Fruit fly (Drosophila melanogaster): ENCODE results near the gene CG7110.
A peak's percentile ranks its signal among the peaks of the same experiment; 100 is the strongest.

Gene CG7110

dm6 chr2L:13436791-13437190 lies 38.0 kb downstream of the CG7110 start (continued):
- TF ChIP-seq insv (GFP tag; optimal IDR thresholded peaks at IDR 0.05), result no peak
- TF ChIP-seq CG12299 (tag; optimal IDR thresholded peaks at IDR 0.05), result no peak
- TF ChIP-seq CG17186 (GFP tag; optimal IDR thresholded peaks at IDR 0.05), result no peak
- no peak for TF ChIP-seq CG15479 (GFP tag; optimal IDR thresholded peaks at IDR 0.05)
- peak; percentile 35 for TF ChIP-seq caup (GFP tag; optimal IDR thresholded peaks at IDR 0.05; ENCODE audit: severe bottlenecking)
- TF ChIP-seq lab (GFP tag; optimal IDR thresholded peaks at IDR 0.05), result peak; percentile 43
- no peak for TF ChIP-seq odd (GFP tag; optimal IDR thresholded peaks at IDR 0.05)
- TF ChIP-seq pum (GFP tag; optimal IDR thresholded peaks at IDR 0.05), result no peak
- no peak for TF ChIP-seq inv (GFP tag; IDR thresholded peaks at IDR 0.05; ENCODE audit: partially characterized antibody)
- TF ChIP-seq HLH3B (GFP tag; IDR thresholded peaks at IDR 0.05), result no peak
- TF ChIP-seq GATAe (GFP tag; conservative IDR thresholded peaks at IDR 0.05), result peak; percentile 74

dm6 chr2L:13445249-13445846 lies 46.6 kb downstream of the CG7110 start, which contains the start of gene Hacd2:
TSS of gene Hacd2 (minus strand) at chr2L:13445651.
- TF ChIP-seq eve (GFP tag; optimal IDR thresholded peaks at IDR 0.05) (no peak), CG12942 (GFP tag; optimal IDR thresholded peaks at IDR 0.05) (peak; percentile 17), CG12155 (GFP tag; optimal IDR thresholded peaks at IDR 0.05) (no peak), ttk (GFP tag; IDR thresholded peaks at IDR 0.05) (no peak), Sry-δ (GFP tag; optimal IDR thresholded peaks at IDR 0.05) (peak; percentile 47), CG14667 (GFP tag; IDR thresholded peaks at IDR 0.05) (no peak), p53 (GFP tag; optimal IDR thresholded peaks at IDR 0.05) (peak; percentile 0), Ssrp (tag; optimal IDR thresholded peaks at IDR 0.05) (no peak), CG10654 (GFP tag; optimal IDR thresholded peaks at IDR 0.05) (no peak), unc-4 (GFP tag; IDR thresholded peaks at IDR 0.05; ENCODE audit: partially characterized antibody) (no peak), CG13424 (tag; optimal IDR thresholded peaks at IDR 0.05) (no peak), CG30431 (GFP tag; optimal IDR thresholded peaks at IDR 0.05) (no peak), CG13775 (GFP tag; optimal IDR thresholded peaks at IDR 0.05) (no peak), tap (tag; optimal IDR thresholded peaks at IDR 0.05) (no peak), Bteb2 (GFP tag; optimal IDR thresholded peaks at IDR 0.05) (peak; percentile 27), stc (GFP tag; IDR thresholded peaks at IDR 0.05) (no peak), sens (GFP tag) (peak; percentile 88), C15 (GFP tag; IDR thresholded peaks at IDR 0.05) (no peak), pnt (GFP tag; optimal IDR thresholded peaks at IDR 0.05) (no peak), br (optimal IDR thresholded peaks at IDR 0.05) (no peak), CG3163 (GFP tag; optimal IDR thresholded peaks at IDR 0.05) (peak; percentile 33), Meics (GFP tag; optimal IDR thresholded peaks at IDR 0.05) (no peak), fd96Cb (tag; optimal IDR thresholded peaks at IDR 0.05) (no peak), CG4854 (GFP tag; optimal IDR thresholded peaks at IDR 0.05) (peak; percentile 37), dati (GFP tag; IDR thresholded peaks at IDR 0.05) (no peak), Fer2 (tag; optimal IDR thresholded peaks at IDR 0.05) (no peak), Abd-B (GFP tag; optimal IDR thresholded peaks at IDR 0.05) (peak; percentile 25), CG15479 (GFP tag; optimal IDR thresholded peaks at IDR 0.05) (no peak), vvl (GFP tag; IDR thresholded peaks at IDR 0.05) (peak; percentile 41; the same call in 1 of the 2 replicates), prd (optimal IDR thresholded peaks at IDR 0.05) (no peak), prd (GFP tag; IDR thresholded peaks at IDR 0.05) (no peak), Fer1 (GFP tag; optimal IDR thresholded peaks at IDR 0.05) (peak; percentile 27), tio (GFP tag; optimal IDR thresholded peaks at IDR 0.05) (no peak), CG12104 (GFP tag; optimal IDR thresholded peaks at IDR 0.05) (no peak), CG1529 (GFP tag; optimal IDR thresholded peaks at IDR 0.05) (peak; percentile 17), ash1 (GFP tag; optimal IDR thresholded peaks at IDR 0.05) (no peak), lmd (GFP tag; IDR thresholded peaks at IDR 0.05) (no peak; the same call in 1 of the 2 replicates), CG9215 (GFP tag; IDR thresholded peaks at IDR 0.05) (no peak), CG10321 (GFP tag; IDR thresholded peaks at IDR 0.05) (no peak), Sry-β (GFP tag; optimal IDR thresholded peaks at IDR 0.05) (no peak), trh (GFP tag; optimal IDR thresholded peaks at IDR 0.05) (no peak)
